Fruit fly (Drosophila melanogaster): ENCODE data around the gene Ssl1.
A peak's percentile ranks its signal among the peaks of the same experiment; 100 is the strongest.

Ssl1 gene

DNA sequence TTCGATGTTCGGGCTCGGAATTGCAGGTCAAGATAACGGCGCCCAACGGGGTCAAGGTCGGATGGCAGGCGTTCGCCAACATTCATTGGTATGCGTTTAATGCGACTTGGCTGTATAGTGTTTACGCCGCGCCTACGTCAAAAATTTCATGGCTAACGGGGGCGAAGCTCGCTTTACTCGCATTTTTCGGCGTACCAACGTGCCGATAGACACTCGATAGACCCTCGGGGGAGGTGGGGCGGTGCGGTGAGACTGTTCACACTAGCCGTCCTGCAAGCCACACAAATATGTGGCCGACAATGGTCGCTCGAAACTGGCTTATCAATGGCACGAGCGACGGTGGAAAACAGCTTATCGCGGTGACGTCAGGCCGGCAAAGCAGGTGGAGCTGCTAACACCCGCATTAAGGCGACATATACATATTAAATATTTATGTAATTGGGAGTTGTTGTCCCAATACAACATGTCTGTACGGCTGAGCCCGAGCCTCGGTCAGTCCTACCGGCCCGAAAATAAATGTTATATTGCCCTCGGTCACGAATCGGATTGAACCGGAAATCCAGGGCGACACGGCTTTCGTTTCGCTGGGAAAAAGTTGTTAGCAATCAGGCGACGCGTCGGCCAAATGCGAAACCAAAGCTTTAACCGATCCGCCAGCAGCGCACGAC lies 9.8 kb downstream of the Ssl1 start (continued):
- TF ChIP-seq CG10543 (GFP tag; optimal IDR thresholded peaks at IDR 0.05), result peak; percentile 71
- peak; percentile 17 for TF ChIP-seq Hand (GFP tag; optimal IDR thresholded peaks at IDR 0.05)
- no peak for TF ChIP-seq tio (GFP tag; optimal IDR thresholded peaks at IDR 0.05)
- TF ChIP-seq kni (GFP tag; optimal IDR thresholded peaks at IDR 0.05), result peak; percentile 61
- TF ChIP-seq lab (GFP tag; optimal IDR thresholded peaks at IDR 0.05), result peak; percentile 5
- no peak for TF ChIP-seq E2f1 (GFP tag; IDR thresholded peaks at IDR 0.05)
- no peak for TF ChIP-seq CG8290 (GFP tag; optimal IDR thresholded peaks at IDR 0.05)
- peak in 1 of 2 experiments; percentile 7 for TF ChIP-seq CG8290 (tag; optimal IDR thresholded peaks at IDR 0.05)
- no peak for TF ChIP-seq shn (GFP tag; optimal IDR thresholded peaks at IDR 0.05)
- TF ChIP-seq Dad (GFP tag; optimal IDR thresholded peaks at IDR 0.05), result no peak
- TF ChIP-seq inv (GFP tag; IDR thresholded peaks at IDR 0.05; ENCODE audit: partially characterized antibody), result no peak
- peak; percentile 16 for TF ChIP-seq Fer1 (GFP tag; optimal IDR thresholded peaks at IDR 0.05)
- no peak for TF ChIP-seq sob (GFP tag; IDR thresholded peaks at IDR 0.05)
- no peak for TF ChIP-seq dmrt99B (tag; optimal IDR thresholded peaks at IDR 0.05)
- TF ChIP-seq ken (GFP tag; IDR thresholded peaks at IDR 0.05), result no peak
- peak in 1 of 2 experiments; percentile 80 for TF ChIP-seq Hr78 (GFP tag; optimal IDR thresholded peaks at IDR 0.05)
- peak; percentile 34 for TF ChIP-seq Hey (tag; optimal IDR thresholded peaks at IDR 0.05)
- no peak for TF ChIP-seq zfh1 (GFP tag; IDR thresholded peaks at IDR 0.05)
- no peak for TF ChIP-seq Hr3 (GFP tag; optimal IDR thresholded peaks at IDR 0.05)
- no peak for TF ChIP-seq pan (optimal IDR thresholded peaks at IDR 0.05)
- TF ChIP-seq pan (GFP tag; optimal IDR thresholded peaks at IDR 0.05 in 1 of 2, IDR thresholded peaks at IDR 0.05 in 1 of 2), result no peak
- no peak for TF ChIP-seq CG34224 (GFP tag; IDR thresholded peaks at IDR 0.05; ENCODE audit: partially characterized antibody)
- TF ChIP-seq exex (tag; optimal IDR thresholded peaks at IDR 0.05), result peak; percentile 54
- TF ChIP-seq Rx (GFP tag; IDR thresholded peaks at IDR 0.05), result no peak
- no peak for TF ChIP-seq Chrac-16 (GFP tag; optimal IDR thresholded peaks at IDR 0.05)
- no peak for TF ChIP-seq HHEX (GFP tag; optimal IDR thresholded peaks at IDR 0.05)
- no peak for TF ChIP-seq CG1024 (GFP tag; IDR thresholded peaks at IDR 0.05)
- TF ChIP-seq gem (tag; optimal IDR thresholded peaks at IDR 0.05), result peak; percentile 29
- TF ChIP-seq cg (GFP tag; optimal IDR thresholded peaks at IDR 0.05), result no peak
- peak; percentile 30 for TF ChIP-seq CG17802 (tag; optimal IDR thresholded peaks at IDR 0.05)
- peak in 1 of 2 experiments; percentile 57 for TF ChIP-seq Eip74EF (GFP tag; optimal IDR thresholded peaks at IDR 0.05)
- TF ChIP-seq CG2202 (tag; optimal IDR thresholded peaks at IDR 0.05), result no peak
- TF ChIP-seq ERR (GFP tag; optimal IDR thresholded peaks at IDR 0.05), result no peak
- no peak for TF ChIP-seq Gsc (GFP tag; IDR thresholded peaks at IDR 0.05)
- TF ChIP-seq chm (GFP tag; IDR thresholded peaks at IDR 0.05), result no peak
- TF ChIP-seq CG4707 (GFP tag; optimal IDR thresholded peaks at IDR 0.05), result no peak
- no peak for TF ChIP-seq aop (GFP tag; IDR thresholded peaks at IDR 0.05)
- peak; percentile 69 for TF ChIP-seq CG5180 (GFP tag; optimal IDR thresholded peaks at IDR 0.05)
- TF ChIP-seq NC2β (GFP tag; optimal IDR thresholded peaks at IDR 0.05), result no peak
- TF ChIP-seq Mes4 (GFP tag; optimal IDR thresholded peaks at IDR 0.05), result no peak
- TF ChIP-seq trh (GFP tag; optimal IDR thresholded peaks at IDR 0.05), result no peak
- TF ChIP-seq fd3F (GFP tag; optimal IDR thresholded peaks at IDR 0.05), result no peak
- peak; percentile 70 for TF ChIP-seq CG12769 (tag; optimal IDR thresholded peaks at IDR 0.05)
- TF ChIP-seq CG8359 (GFP tag; optimal IDR thresholded peaks at IDR 0.05; ENCODE audit: borderline replicate concordance), result no peak
- no peak for TF ChIP-seq ranshi (GFP tag; IDR thresholded peaks at IDR 0.05)
- no peak for TF ChIP-seq Hr39 (optimal IDR thresholded peaks at IDR 0.05)
- no peak for TF ChIP-seq D19B (GFP tag; optimal IDR thresholded peaks at IDR 0.05)
- TF ChIP-seq Awh (GFP tag; IDR thresholded peaks at IDR 0.05), result 0 out of 2 replicates have a peak, but pooled peaks have one; percentile 10
- no peak for TF ChIP-seq Six4 (GFP tag; optimal IDR thresholded peaks at IDR 0.05)
- TF ChIP-seq HLH54F (GFP tag; optimal IDR thresholded peaks at IDR 0.05), result no peak
